Worm (Caenorhabditis elegans): ENCODE results near the gene T26G10.5.

- no peak for TF ChIP-seq R02D3.7 (tag; optimal IDR thresholded peaks at IDR 0.05)
- TF ChIP-seq nhr-237 (tag; optimal IDR thresholded peaks at IDR 0.05), result no peak
- TF ChIP-seq snpc-4 (tag; optimal IDR thresholded peaks at IDR 0.05), result no peak
- TF ChIP-seq lin-39 (tag; optimal IDR thresholded peaks at IDR 0.05), result no peak
- no peak for TF ChIP-seq elt-2 (tag; optimal IDR thresholded peaks at IDR 0.05)
- TF ChIP-seq ztf-11 (tag; optimal IDR thresholded peaks at IDR 0.05), result no peak
- no peak for TF ChIP-seq nhr-12 (tag; optimal IDR thresholded peaks at IDR 0.05)
- TF ChIP-seq zag-1 (tag; optimal IDR thresholded peaks at IDR 0.05), result no peak
- TF ChIP-seq unc-62 (GFP tag; optimal IDR thresholded peaks at IDR 0.05), result no peak
- TF ChIP-seq fkh-2 (tag; optimal IDR thresholded peaks at IDR 0.05), result no peak
- no peak for TF ChIP-seq nhr-76 (tag; optimal IDR thresholded peaks at IDR 0.05)
- no peak for TF ChIP-seq unc-39 (tag; optimal IDR thresholded peaks at IDR 0.05)
These were observed 27.8 kb upstream of the T26G10.5 start, which contains the start of gene F54C8.7 for ce11 chrIII:9453962-9454361.
